Worm (Caenorhabditis elegans) whole organism, L4 larva: ENCODE measurements around the gene best-19.

Experiments
- aly-2 ChIP-seq: sonication (generic microtip); optimal IDR thresholded peaks from 2 replicates; lab custom pipeline; 2018; ENCODE audit warnings: missing biosample characterization, missing genetic modification characterization
- arid-1 ChIP-seq: fragments of 200-800 bp; sonication (Bioruptor generic); conservative IDR thresholded peaks from 2 replicates; pipeline ENCODE4 v1.3.6; 2022; ENCODE audit warnings: missing genetic modification reagents, missing genetic modification characterization, missing compliant biosample characterization
- ceh-82 ChIP-seq: sonication (generic microtip); optimal IDR thresholded peaks from 2 replicates; lab custom pipeline; 2017; ENCODE audit warnings: missing biosample characterization, missing genetic modification characterization
- lir-3 ChIP-seq: sonication (generic microtip); optimal IDR thresholded peaks from 2 replicates; lab custom pipeline; 2016; ENCODE audit warnings: mild to moderate bottlenecking, missing genetic modification characterization, missing compliant biosample characterization
- mdl-1 ChIP-seq, 2 experiments: fragments of 150-350 bp in 1 of 2; sonication (generic microtip) in 1 of 2; optimal IDR thresholded peaks; 2 replicates each; lab custom pipeline; 2014 to 2017; ENCODE audit warnings: missing biosample characterization in 2 of 2, missing genetic modification characterization in 2 of 2
- nhr-11 ChIP-seq: fragments of 150-350 bp; optimal IDR thresholded peaks from 2 replicates; lab custom pipeline; 2014; ENCODE audit warnings: missing biosample characterization, missing genetic modification characterization
- unc-130 ChIP-seq: sonication (generic microtip); optimal IDR thresholded peaks from 2 replicates; lab custom pipeline; 2016; ENCODE audit warnings: missing genetic modification reagents, missing genetic modification characterization, missing compliant biosample characterization
- unc-62 ChIP-seq, 3 experiments: fragments of 150-350 bp in 1 of 3; sonication (generic microtip); optimal IDR thresholded peaks in 2 of 3; peaks in 1 of 3; 1 replicate in 1 of 3; 2 replicates in 2 of 3; lab custom pipeline; 2014 to 2017; ENCODE audit warnings: missing biosample characterization in 3 of 3, missing genetic modification characterization in 3 of 3, missing genetic modification reagents in 3 of 3, missing genotype in 1 of 3
- vab-7 ChIP-seq: fragments of 200-800 bp; sonication (Bioruptor generic); IDR thresholded peaks from 2 replicates; pipeline ENCODE4 v1.3.6; 2022; ENCODE audit warnings: missing genetic modification reagents, missing genetic modification characterization, missing compliant biosample characterization

DNA sequence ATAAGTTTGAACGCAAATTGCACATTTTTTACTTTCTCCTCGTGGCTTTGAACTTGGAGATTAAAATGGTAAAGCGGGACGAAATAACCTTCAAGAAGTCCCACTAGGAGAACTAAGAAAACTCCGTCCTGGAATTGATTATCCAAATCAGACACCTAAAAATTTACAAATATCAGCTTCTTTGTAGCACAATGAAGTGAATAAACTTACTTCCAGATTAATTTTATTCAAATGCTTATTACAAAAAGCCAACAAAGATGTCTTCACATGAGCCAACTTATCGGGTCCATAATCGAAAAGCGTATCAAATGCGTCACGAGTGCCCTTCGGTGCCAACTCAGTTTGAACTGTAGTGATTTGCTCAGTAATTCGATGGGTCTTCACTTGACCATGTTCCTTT, 21.0 kb upstream of the best-19 start:
- TF ChIP-seq nhr-11 (tag; lab: Kevin White, UChicago): no peak
- TF ChIP-seq arid-1 (GFP tag; lab: Robert Waterston, UW): no peak
- no peak for TF ChIP-seq aly-2 (tag; lab: Kevin White, UChicago)
- no peak for TF ChIP-seq mdl-1 (tag; optimal IDR thresholded peaks at IDR 0.05; lab: Kevin White, UChicago)
- no peak for TF ChIP-seq unc-130 (GFP tag; lab: Kevin White, UChicago)
- TF ChIP-seq unc-62 (GFP tag; optimal IDR thresholded peaks at IDR 0.05 in 1 of 2; lab: Kevin White, UChicago): no peak
- no peak for TF ChIP-seq unc-62 (tag; optimal IDR thresholded peaks at IDR 0.05; lab: Kevin White, UChicago)
- no peak for TF ChIP-seq ceh-82 (tag; lab: Kevin White, UChicago)
- TF ChIP-seq vab-7: no peak
- no peak for TF ChIP-seq lir-3 (tag; lab: Kevin White, UChicago)
